Worm (Caenorhabditis elegans) whole organism, midembryonic: ENCODE data around the gene spig-1.

Experiments
- T22C8.4 ChIP-seq: fragments of 200-800 bp; sonication (Bioruptor generic); IDR thresholded peaks from 2 replicates; pipeline ENCODE4 v1.3.6; 2022; ENCODE audit warnings: missing genetic modification characterization, missing compliant biosample characterization
- cog-1 ChIP-seq: sonication (generic microtip); optimal IDR thresholded peaks from 2 replicates; lab custom pipeline; 2016; ENCODE audit warnings: missing genetic modification characterization, missing compliant biosample characterization
- flt-1 ChIP-seq: fragments of 200-800 bp; sonication (Bioruptor generic); IDR thresholded peaks from 2 replicates; pipeline ENCODE4 v1.3.6; 2022; ENCODE audit warnings: missing genetic modification characterization, missing compliant biosample characterization
- klf-2 ChIP-seq: fragments of 200-800 bp; sonication (Bioruptor generic); conservative IDR thresholded peaks from 2 replicates; pipeline ENCODE4 v1.3.6; 2022; ENCODE audit warnings: missing genetic modification reagents, missing genetic modification characterization, missing compliant biosample characterization
- med-1 ChIP-seq: sonication (generic microtip); optimal IDR thresholded peaks from 2 replicates; lab custom pipeline; 2017; ENCODE audit warnings: missing genetic modification characterization, mild to moderate bottlenecking, missing compliant biosample characterization, antibody characterized with exemption, missing genetic modification reagents; ENCODE audit not compliant: insufficient read depth
- ref-1 ChIP-seq: fragments of 200-800 bp; sonication (Bioruptor generic); conservative IDR thresholded peaks from 2 replicates; pipeline ENCODE4 v1.3.6; 2022; ENCODE audit warnings: missing genetic modification reagents, missing genetic modification characterization, missing compliant biosample characterization
- tab-1 ChIP-seq: fragments of 200-800 bp; sonication (Bioruptor generic); IDR thresholded peaks from 2 replicates; pipeline ENCODE4 v1.3.6; 2022; ENCODE audit warnings: missing genetic modification characterization, missing compliant biosample characterization
- ztf-23 ChIP-seq: fragments of 200-800 bp; sonication (Bioruptor generic); IDR thresholded peaks from 2 replicates; pipeline ENCODE4 v1.3.6; 2022; ENCODE audit warnings: missing genetic modification reagents, missing genetic modification characterization, missing compliant biosample characterization
- ztf-29 ChIP-seq: fragments of 200-800 bp; sonication (Bioruptor generic); IDR thresholded peaks from 2 replicates; pipeline ENCODE4 v1.3.6; 2022; ENCODE audit warnings: missing genetic modification reagents, missing genetic modification characterization, missing compliant biosample characterization

Gene spig-1

ce11 chrV:7084612-7085139 is 33.2 kb downstream of the spig-1 start, which contains the start of gene mys-1:
mys-1 (minus strand) TSS chrV:7084662.
- TF ChIP-seq klf-2 (GFP tag; lab: Robert Waterston, UW) (no peak), ztf-23 (GFP tag; lab: Robert Waterston, UW) (peak; percentile 70)

ce11 chrV:7085518-7086104 is 34.1 kb downstream of the spig-1 start, which contains the start of gene VC5.2:
VC5.2 (plus strand) TSS chrV:7085956.
- TF ChIP-seq klf-2 (GFP tag; lab: Robert Waterston, UW), result no peak
- no peak for TF ChIP-seq ref-1 (GFP tag; lab: Robert Waterston, UW)
- TF ChIP-seq T22C8.4 (GFP tag; lab: Robert Waterston, UW), result no peak
- no peak for TF ChIP-seq flt-1 (GFP tag; lab: Robert Waterston, UW)
- no peak for TF ChIP-seq ztf-29 (GFP tag; lab: Robert Waterston, UW)

ce11 chrV:7087340-7087739 is 35.8 kb downstream of the spig-1 start:
- TF ChIP-seq klf-2 (GFP tag; lab: Robert Waterston, UW) (no peak), ztf-29 (GFP tag; lab: Robert Waterston, UW) (no peak)

ce11 chrV:7089217-7089616 is 37.7 kb downstream of the spig-1 start:
- TF ChIP-seq klf-2 (GFP tag; lab: Robert Waterston, UW), result no peak
- TF ChIP-seq ref-1 (GFP tag; lab: Robert Waterston, UW), result no peak
- no peak for TF ChIP-seq med-1 (GFP tag; lab: Kevin White, UChicago)
- no peak for TF ChIP-seq tab-1 (GFP tag; lab: Robert Waterston, UW)
- TF ChIP-seq flt-1 (GFP tag; lab: Robert Waterston, UW), result no peak
- no peak for TF ChIP-seq ztf-29 (GFP tag; lab: Robert Waterston, UW)
- TF ChIP-seq ztf-23 (GFP tag; lab: Robert Waterston, UW), result no peak
- no peak for TF ChIP-seq T22C8.4 (GFP tag; lab: Robert Waterston, UW)
- no peak for TF ChIP-seq cog-1

- TF ChIP-seq med-1 (GFP tag; lab: Kevin White, UChicago) (no peak), ztf-23 (GFP tag; lab: Robert Waterston, UW) (no peak), tab-1 (GFP tag; lab: Robert Waterston, UW) (no peak), ref-1 (GFP tag; lab: Robert Waterston, UW) (no peak), klf-2 (GFP tag; lab: Robert Waterston, UW) (no peak), cog-1 (no peak), ztf-29 (GFP tag; lab: Robert Waterston, UW) (no peak), flt-1 (GFP tag; lab: Robert Waterston, UW) (no peak)
Observed at ce11 chrV:7091287-7091686, 39.8 kb downstream of the spig-1 start, which contains the start of gene nhr-286. nhr-286 (minus strand) TSS chrV:7091610.

ce11 chrV:7093720-7094401 is 42.3 kb downstream of the spig-1 start, which contains the start of gene nhr-135:
nhr-135 (minus strand) TSS chrV:7093770.
- TF ChIP-seq tab-1 (GFP tag; lab: Robert Waterston, UW), result no peak
- peak; percentile 38; the same call in 1 of the 2 replicates for TF ChIP-seq T22C8.4 (GFP tag; lab: Robert Waterston, UW)

- no peak for TF ChIP-seq ztf-29 (GFP tag; lab: Robert Waterston, UW)
- no peak for TF ChIP-seq T22C8.4 (GFP tag; lab: Robert Waterston, UW)
- no peak for TF ChIP-seq ref-1 (GFP tag; lab: Robert Waterston, UW)
- TF ChIP-seq klf-2 (GFP tag; lab: Robert Waterston, UW), result no peak
- no peak for TF ChIP-seq med-1 (GFP tag; lab: Kevin White, UChicago)
- no peak for TF ChIP-seq flt-1 (GFP tag; lab: Robert Waterston, UW)
- TF ChIP-seq tab-1 (GFP tag; lab: Robert Waterston, UW), result no peak
- no peak for TF ChIP-seq ztf-23 (GFP tag; lab: Robert Waterston, UW)
- no peak for TF ChIP-seq cog-1
Observed at ce11 chrV:7095254-7095990, 43.9 kb downstream of the spig-1 start.

ce11 chrV:7096129-7096730 is 44.7 kb downstream of the spig-1 start:
- TF ChIP-seq flt-1 (GFP tag; lab: Robert Waterston, UW) (no peak), med-1 (GFP tag; lab: Kevin White, UChicago) (no peak), klf-2 (GFP tag; lab: Robert Waterston, UW) (no peak), tab-1 (GFP tag; lab: Robert Waterston, UW) (no peak), cog-1 (no peak), ztf-23 (GFP tag; lab: Robert Waterston, UW) (no peak), ztf-29 (GFP tag; lab: Robert Waterston, UW) (no peak), ref-1 (GFP tag; lab: Robert Waterston, UW) (no peak), T22C8.4 (GFP tag; lab: Robert Waterston, UW) (no peak)

- TF ChIP-seq T22C8.4 (GFP tag; lab: Robert Waterston, UW) (no peak), med-1 (GFP tag; lab: Kevin White, UChicago) (no peak), klf-2 (GFP tag; lab: Robert Waterston, UW) (no peak), ztf-23 (GFP tag; lab: Robert Waterston, UW) (no peak), ref-1 (GFP tag; lab: Robert Waterston, UW) (no peak), ztf-29 (GFP tag; lab: Robert Waterston, UW) (no peak), tab-1 (GFP tag; lab: Robert Waterston, UW) (no peak), cog-1 (no peak), flt-1 (GFP tag; lab: Robert Waterston, UW) (no peak)
Observed at ce11 chrV:7096811-7097210, 45.3 kb downstream of the spig-1 start.
